Fruit fly (Drosophila melanogaster): ENCODE measurements around the gene CG43220.

CG43220 gene

DNA sequence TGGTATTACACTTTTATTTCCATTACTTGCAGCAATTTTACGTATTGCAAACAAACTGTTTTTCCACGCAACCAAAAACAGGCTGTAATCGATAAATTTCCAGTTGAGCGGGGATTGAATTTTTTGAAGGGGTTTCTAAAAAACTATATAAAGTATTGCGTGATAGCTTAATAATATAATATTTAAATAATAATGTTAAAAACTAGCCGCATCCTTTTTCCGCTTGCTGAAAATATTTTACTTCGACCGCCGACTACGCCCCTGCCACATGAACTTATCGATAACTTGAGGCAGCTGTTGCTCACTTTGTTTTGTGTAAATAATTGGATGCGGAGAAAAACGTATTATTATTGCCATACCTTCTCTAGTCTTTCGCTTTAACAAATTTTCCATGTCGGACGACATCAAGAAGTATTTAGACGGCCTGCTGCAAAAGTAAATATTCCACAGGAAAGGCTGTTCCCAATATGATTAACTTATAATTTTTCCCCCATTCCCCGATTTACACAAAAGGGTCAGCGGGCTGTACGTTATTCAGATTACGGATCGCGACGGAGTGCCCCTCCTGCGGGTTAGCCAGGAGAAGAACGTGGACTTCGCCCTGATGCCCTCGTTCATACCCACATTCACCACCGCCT, 5.3 kb upstream of the CG43220 start, which contains the start of the genes fws and Lamtor3 (continued):
- TF ChIP-seq phol (tag; optimal IDR thresholded peaks at IDR 0.05) (peak; percentile 98), zf30C (GFP tag; optimal IDR thresholded peaks at IDR 0.05) (no peak), CG3163 (GFP tag; optimal IDR thresholded peaks at IDR 0.05) (peak; percentile 58), wdn (GFP tag; IDR thresholded peaks at IDR 0.05) (peak; percentile 99), CG7271 (tag; optimal IDR thresholded peaks at IDR 0.05) (peak; percentile 96), Scr (GFP tag; IDR thresholded peaks at IDR 0.05; ENCODE audit: partially characterized antibody) (peak; percentile 62), Neu2 (GFP tag; optimal IDR thresholded peaks at IDR 0.05; ENCODE audit: borderline replicate concordance) (no peak), CG11247 (GFP tag; IDR thresholded peaks at IDR 0.05) (peak; percentile 99), zfh2 (GFP tag; optimal IDR thresholded peaks at IDR 0.05) (peak; percentile 97), GATAe (GFP tag; conservative IDR thresholded peaks at IDR 0.05) (peak; percentile 98), Hmr (GFP tag; optimal IDR thresholded peaks at IDR 0.05) (peak; percentile 99), Doc3 (GFP tag; IDR thresholded peaks at IDR 0.05; ENCODE audit: partially characterized antibody) (peak; percentile 53; the same call in 2 of the 3 replicates), CG17802 (tag; optimal IDR thresholded peaks at IDR 0.05) (peak; percentile 93), cg (GFP tag; optimal IDR thresholded peaks at IDR 0.05) (no peak), mld (GFP tag; IDR thresholded peaks at IDR 0.05; ENCODE audit: partially characterized antibody) (peak; percentile 49; the same call in 1 of the 3 replicates), p53 (GFP tag; optimal IDR thresholded peaks at IDR 0.05) (no peak), PHDP (tag; optimal IDR thresholded peaks at IDR 0.05) (peak; percentile 99), Antp (GFP tag; optimal IDR thresholded peaks at IDR 0.05) (peak; percentile 72), exex (tag; optimal IDR thresholded peaks at IDR 0.05) (peak; percentile 85), B-H2 (GFP tag; optimal IDR thresholded peaks at IDR 0.05) (peak; percentile 46), HLH4C (GFP tag; IDR thresholded peaks at IDR 0.05; ENCODE audit: partially characterized antibody) (peak; percentile 71), CG31388 (GFP tag; optimal IDR thresholded peaks at IDR 0.05) (peak; percentile 93), trem (tag; optimal IDR thresholded peaks at IDR 0.05) (peak; percentile 95), Ravus (GFP tag; IDR thresholded peaks at IDR 0.05) (peak; percentile 96), Xbp1 (GFP tag; optimal IDR thresholded peaks at IDR 0.05) (peak; percentile 98), CG12659 (GFP tag; optimal IDR thresholded peaks at IDR 0.05) (peak; percentile 99), H15 (GFP tag; IDR thresholded peaks at IDR 0.05) (peak; percentile 99), Sox102F (GFP tag; optimal IDR thresholded peaks at IDR 0.05) (peak; percentile 99), CG2202 (tag; optimal IDR thresholded peaks at IDR 0.05) (peak; percentile 98), Elba2 (GFP tag; optimal IDR thresholded peaks at IDR 0.05) (peak; percentile 75), CG10274 (GFP tag; optimal IDR thresholded peaks at IDR 0.05) (peak; percentile 84), CG4360 (GFP tag; IDR thresholded peaks at IDR 0.05) (peak; percentile 90), CoRest (tag; optimal IDR thresholded peaks at IDR 0.05) (peak; percentile 98), pzg (GFP tag; optimal IDR thresholded peaks at IDR 0.05) (peak; percentile 41), CG6175 (GFP tag; IDR thresholded peaks at IDR 0.05) (peak; percentile 99), Dll (GFP tag; IDR thresholded peaks at IDR 0.05; ENCODE audit: partially characterized antibody) (peak; percentile 74), CG2889 (GFP tag; IDR thresholded peaks at IDR 0.05) (peak; percentile 99), Dbx (GFP tag; IDR thresholded peaks at IDR 0.05) (peak; percentile 99), CG6765 (GFP tag; optimal IDR thresholded peaks at IDR 0.05) (peak; percentile 91), Stat92E (GFP tag; optimal IDR thresholded peaks at IDR 0.05) (peak in 1 of 3 experiments; percentile 49), CG10431 (GFP tag; optimal IDR thresholded peaks at IDR 0.05) (peak; percentile 79), CG15479 (GFP tag; optimal IDR thresholded peaks at IDR 0.05) (peak; percentile 26), ttk (GFP tag; IDR thresholded peaks at IDR 0.05) (peak; percentile 99), CG7372 (GFP tag; IDR thresholded peaks at IDR 0.05) (peak; percentile 99), CG2712 (tag; optimal IDR thresholded peaks at IDR 0.05) (peak; percentile 98), CG6689 (GFP tag; IDR thresholded peaks at IDR 0.05) (peak; percentile 99), CG17359 (tag; optimal IDR thresholded peaks at IDR 0.05) (peak; percentile 99), sna (GFP tag; IDR thresholded peaks at IDR 0.05; ENCODE audit: partially characterized antibody) (0 out of 2 replicates have a peak, but pooled peaks have one; percentile 40)
